Worm (Caenorhabditis elegans) whole organism, L3 larva: ENCODE measurements around the gene Y32B12B.1.
"Not testable (repeated sequence)": the region's sequence is repeated elsewhere in the genome, so short reads cannot be mapped to it uniquely, and the experiment has no call there.

Source experiments
- R02D3.7 ChIP-seq: fragments of 150-350 bp; optimal IDR thresholded peaks from 2 replicates; lab custom pipeline; 2014; ENCODE audit warnings: missing biosample characterization, missing genetic modification characterization
- ZK546.5 ChIP-seq: sonication (generic microtip); optimal IDR thresholded peaks from 2 replicates; lab custom pipeline; 2017; ENCODE audit warnings: missing biosample characterization, missing genetic modification characterization
- ama-1 ChIP-seq: fragments of 150-350 bp; optimal IDR thresholded peaks from 2 replicates; lab custom pipeline; 2018
- ceh-16 ChIP-seq: sonication (generic microtip); optimal IDR thresholded peaks from 2 replicates; lab custom pipeline; 2017; ENCODE audit warnings: missing biosample characterization, missing genetic modification characterization
- ceh-28 ChIP-seq: fragments of 150-350 bp; optimal IDR thresholded peaks from 2 replicates; lab custom pipeline; 2014; ENCODE audit warnings: missing biosample characterization, missing genetic modification reagents, missing genetic modification characterization
- ceh-82 ChIP-seq: fragments of 150-350 bp; optimal IDR thresholded peaks from 2 replicates; lab custom pipeline; 2014; ENCODE audit warnings: missing biosample characterization, missing genetic modification characterization
- ceh-9 ChIP-seq: sonication (generic microtip); optimal IDR thresholded peaks from 2 replicates; lab custom pipeline; 2018; ENCODE audit warnings: missing biosample characterization, missing genetic modification characterization
- daf-12 ChIP-seq: fragments of 150-350 bp; optimal IDR thresholded peaks from 2 replicates; lab custom pipeline; 2014; ENCODE audit warnings: missing biosample characterization, missing genetic modification reagents, missing genetic modification characterization
- egl-5 ChIP-seq: fragments of 150-350 bp; optimal IDR thresholded peaks from 2 replicates; lab custom pipeline; 2017; ENCODE audit warnings: missing biosample characterization, missing genetic modification reagents, missing genetic modification characterization, inconsistent platforms
- elt-1 ChIP-seq: fragments of 150-350 bp; optimal IDR thresholded peaks from 2 replicates; lab custom pipeline; 2014; ENCODE audit warnings: missing biosample characterization, missing genetic modification characterization
- elt-2 ChIP-seq: sonication (generic microtip); optimal IDR thresholded peaks from 2 replicates; lab custom pipeline; 2016; ENCODE audit warnings: missing genetic modification reagents, mild to moderate bottlenecking, missing genetic modification characterization, missing compliant biosample characterization
- elt-3 ChIP-seq, 3 experiments: fragments of 150-350 bp in 1 of 3; sonication (generic microtip) in 2 of 3; optimal IDR thresholded peaks; 2 replicates in 2 of 3; 4 replicates in 1 of 3; lab custom pipeline; 2014 to 2017; ENCODE audit warnings: missing biosample characterization in 3 of 3, missing genetic modification characterization in 3 of 3
- fkh-10 ChIP-seq: sonication (generic microtip); optimal IDR thresholded peaks from 2 replicates; lab custom pipeline; 2017; ENCODE audit warnings: missing biosample characterization, missing genetic modification reagents, missing genetic modification characterization
- fos-1 ChIP-seq: fragments of 150-350 bp; optimal IDR thresholded peaks from 2 replicates; lab custom pipeline; 2014; ENCODE audit warnings: missing biosample characterization, missing genetic modification characterization
- hmg-11 ChIP-seq: sonication (generic microtip); optimal IDR thresholded peaks from 2 replicates; lab custom pipeline; 2016; ENCODE audit warnings: missing genetic modification characterization, missing compliant biosample characterization
- lin-15B ChIP-seq: fragments of 150-350 bp; optimal IDR thresholded peaks from 2 replicates; lab custom pipeline; 2014; ENCODE audit warnings: missing biosample characterization, missing genetic modification characterization
- lin-39 ChIP-seq: fragments of 150-350 bp; optimal IDR thresholded peaks from 2 replicates; lab custom pipeline; 2018; ENCODE audit warnings: missing biosample characterization, missing genetic modification reagents, missing genetic modification characterization
- lsy-12 ChIP-seq: sonication (generic microtip); optimal IDR thresholded peaks from 2 replicates; lab custom pipeline; 2016; ENCODE audit warnings: mild to moderate bottlenecking, missing genetic modification characterization, missing compliant biosample characterization
- nfya-1 ChIP-seq: sonication (generic microtip); optimal IDR thresholded peaks from 2 replicates; lab custom pipeline; 2017; ENCODE audit warnings: missing genetic modification characterization, mild to moderate bottlenecking, missing compliant biosample characterization, antibody characterized with exemption, moderate library complexity; ENCODE audit not compliant: insufficient read depth
- nhr-11 ChIP-seq: fragments of 150-350 bp; optimal IDR thresholded peaks from 2 replicates; lab custom pipeline; 2014; ENCODE audit warnings: missing biosample characterization, missing genetic modification characterization
- nhr-12 ChIP-seq: fragments of 150-350 bp; optimal IDR thresholded peaks from 2 replicates; lab custom pipeline; 2014; ENCODE audit warnings: missing biosample characterization, missing genetic modification characterization
- nhr-23 ChIP-seq: fragments of 150-350 bp; optimal IDR thresholded peaks from 2 replicates; lab custom pipeline; 2014; ENCODE audit warnings: missing biosample characterization, missing genetic modification reagents, missing genetic modification characterization
- nhr-237 ChIP-seq: fragments of 150-350 bp; optimal IDR thresholded peaks from 2 replicates; lab custom pipeline; 2014; ENCODE audit warnings: missing biosample characterization, missing genetic modification characterization
- nhr-28 ChIP-seq: fragments of 150-350 bp; optimal IDR thresholded peaks from 2 replicates; lab custom pipeline; 2014; ENCODE audit warnings: missing biosample characterization, missing genetic modification characterization
- nhr-67 ChIP-seq: fragments of 150-350 bp; optimal IDR thresholded peaks from 2 replicates; lab custom pipeline; 2014; ENCODE audit warnings: missing biosample characterization, missing genetic modification characterization
- nhr-76 ChIP-seq: fragments of 150-350 bp; sonication (generic microtip); optimal IDR thresholded peaks from 5 replicates; lab custom pipeline; 2014; ENCODE audit warnings: missing biosample characterization, missing genetic modification characterization
- pha-4 ChIP-seq: fragments of 150-350 bp; optimal IDR thresholded peaks from 2 replicates; lab custom pipeline; 2014; ENCODE audit warnings: missing biosample characterization, missing genetic modification reagents, missing genetic modification characterization
- sea-2 ChIP-seq: fragments of 150-350 bp; sonication (generic microtip); optimal IDR thresholded peaks from 4 replicates; lab custom pipeline; 2014; ENCODE audit warnings: missing biosample characterization, missing genetic modification reagents, missing genetic modification characterization
- skn-1 ChIP-seq: fragments of 150-350 bp; optimal IDR thresholded peaks from 2 replicates; lab custom pipeline; 2014; ENCODE audit warnings: missing biosample characterization, missing genetic modification characterization
- snpc-4 ChIP-seq: fragments of 150-350 bp; optimal IDR thresholded peaks from 2 replicates; lab custom pipeline; 2014; ENCODE audit warnings: missing biosample characterization, missing genetic modification characterization
- tbx-2 ChIP-seq: sonication (generic microtip); optimal IDR thresholded peaks from 2 replicates; lab custom pipeline; 2016; ENCODE audit warnings: mild to moderate bottlenecking, missing genetic modification characterization, missing compliant biosample characterization
- unc-39 ChIP-seq: sonication (generic microtip); optimal IDR thresholded peaks from 4 replicates; lab custom pipeline; 2017; ENCODE audit warnings: missing biosample characterization, missing genetic modification characterization
- unc-62 ChIP-seq: fragments of 150-350 bp; sonication (generic microtip); optimal IDR thresholded peaks from 4 replicates; lab custom pipeline; 2014; ENCODE audit warnings: missing biosample characterization, missing genetic modification reagents, missing genetic modification characterization
- ztf-11 ChIP-seq: fragments of 150-350 bp; optimal IDR thresholded peaks from 2 replicates; lab custom pipeline; 2014; ENCODE audit warnings: missing biosample characterization, missing genetic modification characterization
- ztf-4 ChIP-seq: fragments of 150-350 bp; optimal IDR thresholded peaks from 2 replicates; lab custom pipeline; 2014; ENCODE audit warnings: missing biosample characterization, missing genetic modification characterization

Y32B12B.1 gene

DNA sequence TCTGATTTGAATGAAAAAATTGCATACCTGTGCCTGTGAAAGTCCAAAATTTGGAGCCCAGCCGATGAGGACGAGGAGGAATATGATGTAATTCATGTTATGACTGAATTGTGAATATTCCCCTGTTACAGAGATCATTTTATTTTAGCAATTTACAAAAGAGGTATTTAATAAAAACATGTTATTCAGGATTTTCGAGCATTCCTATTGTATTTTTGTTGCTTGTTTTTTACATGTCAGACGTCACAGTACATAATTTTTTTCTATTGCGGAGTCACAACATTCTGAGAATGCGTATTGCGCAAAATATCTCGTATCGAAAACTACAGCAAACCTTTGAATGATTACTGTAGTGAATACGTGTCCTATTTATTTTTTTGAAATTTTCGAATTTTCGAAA, 33.6 kb upstream of the Y32B12B.1 start, which contains the start of gene F36D3.14:
TSS of gene F36D3.14 (minus strand) at position 101 of the 400 bp plus-strand sequence.
- TF ChIP-seq skn-1 = no peak
- TF ChIP-seq nfya-1 = no peak
- no peak for TF ChIP-seq nhr-23 (tag; lab: Kevin White, UChicago)
- TF ChIP-seq ZK546.5 = no peak
- no peak for TF ChIP-seq egl-5 (tag; lab: Kevin White, UChicago)
- no peak for TF ChIP-seq unc-39 (tag; lab: Kevin White, UChicago)
- no peak for TF ChIP-seq ceh-16 (tag; lab: Kevin White, UChicago)
- TF ChIP-seq unc-62 (GFP tag; lab: Kevin White, UChicago) = no peak
- TF ChIP-seq pha-4 (tag; lab: Kevin White, UChicago) = no peak
- no peak for TF ChIP-seq nhr-12 (tag; lab: Kevin White, UChicago)

DNA sequence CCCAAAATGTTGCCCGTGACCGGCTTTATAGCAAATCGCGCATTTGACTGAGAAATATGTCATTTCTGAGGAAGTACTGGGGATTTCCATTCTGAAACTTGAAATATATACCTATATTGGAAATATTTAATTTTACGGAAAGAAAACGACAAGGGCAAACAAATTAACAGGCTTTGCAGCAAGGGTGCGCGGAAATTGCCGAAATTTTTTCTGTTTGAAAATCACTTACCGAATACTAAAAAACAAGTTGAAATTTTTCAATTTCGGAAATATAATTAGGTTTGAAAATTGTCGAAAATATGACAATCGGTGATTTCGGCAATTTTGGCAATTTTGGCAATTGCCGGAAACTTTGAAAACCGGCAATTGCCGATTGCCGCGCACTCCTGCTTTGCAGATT, 31.0 kb upstream of the Y32B12B.1 start, which contains the start of gene nhr-54:
TSS of gene nhr-54 (minus strand) at position 101 of the 400 bp plus-strand sequence.
- TF ChIP-seq lsy-12 (tag; lab: Kevin White, UChicago) (no peak), ceh-28 (no peak), hmg-11 (tag; lab: Kevin White, UChicago) (no peak), tbx-2 (no peak), nhr-76 (tag; lab: Kevin White, UChicago) (no peak), fos-1 (tag; lab: Kevin White, UChicago) (no peak), skn-1 (no peak)

DNA sequence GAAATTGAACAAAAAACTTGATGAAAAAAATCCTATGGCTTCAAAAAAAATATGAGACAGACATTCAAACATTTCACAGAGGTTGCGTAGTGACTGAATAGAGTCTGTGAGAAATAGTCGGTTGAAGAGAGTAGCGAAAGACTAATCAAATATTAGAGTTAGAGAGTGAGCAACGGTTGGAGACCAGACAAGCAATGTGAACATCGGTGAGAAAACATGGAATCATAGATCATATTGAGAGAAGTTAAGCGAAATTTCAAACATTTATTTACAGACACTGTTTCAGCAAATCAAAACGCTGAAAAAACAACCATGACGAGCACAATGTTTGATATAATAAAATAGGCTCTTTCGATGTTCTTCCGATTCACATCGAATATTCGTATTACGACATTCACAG, 30.2 kb upstream of the Y32B12B.1 start:
- TF ChIP-seq pha-4 (tag; lab: Kevin White, UChicago) = peak; percentile 49
- no peak for TF ChIP-seq ztf-11 (tag; lab: Kevin White, UChicago)
- TF ChIP-seq, all 47 proteins: peak for 1

DNA sequence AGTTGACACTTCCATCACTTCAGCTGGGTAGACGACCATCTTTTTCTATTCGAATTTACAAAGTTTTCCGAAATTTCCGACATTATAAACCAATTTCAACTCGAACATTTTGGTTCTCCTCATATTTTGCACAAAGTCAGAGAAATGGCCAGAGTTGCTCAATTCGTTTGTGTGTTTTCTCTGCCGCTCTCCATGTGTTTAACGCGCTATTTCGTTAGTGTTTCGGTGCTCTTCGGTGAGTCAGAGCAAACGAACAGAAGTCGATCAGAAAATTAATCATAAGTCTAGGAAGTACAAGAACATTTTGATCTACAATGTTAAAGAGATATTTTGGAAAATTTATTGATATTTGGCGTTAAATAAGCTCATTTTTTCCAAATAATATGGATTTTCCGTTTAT, 28.1 kb upstream of the Y32B12B.1 start, which contains the start of gene srr-3:
TSS of gene srr-3 (minus strand) at position 101 of the 400 bp plus-strand sequence.
- no peak for TF ChIP-seq nhr-67 (tag; lab: Kevin White, UChicago)
- no peak for TF ChIP-seq sea-2
- no peak for TF ChIP-seq nhr-237 (tag; lab: Kevin White, UChicago)
- no peak for TF ChIP-seq ztf-11 (tag; lab: Kevin White, UChicago)
- TF ChIP-seq nfya-1 = no peak
- TF ChIP-seq ceh-82 (tag; lab: Kevin White, UChicago) = no peak
- no peak for TF ChIP-seq daf-12 (tag; lab: Kevin White, UChicago)
- TF ChIP-seq ztf-4 = no peak
- no peak for TF ChIP-seq ama-1 (lab: Kevin White, UChicago)
- TF ChIP-seq nhr-11 (tag; lab: Kevin White, UChicago) = no peak
- TF ChIP-seq lin-15B (tag; lab: Kevin White, UChicago) = no peak

- TF ChIP-seq fkh-10; elt-1; unc-62 (GFP tag; lab: Kevin White, UChicago): not testable (repeated sequence)
- TF ChIP-seq, all 47 proteins: peak for 0; not testable (repeated sequence) for 47
Observed at ce11 chrV:16515140-16515539, 21.7 kb upstream of the Y32B12B.1 start, which contains the start of gene F36D3.5. TSS of gene F36D3.5 (minus strand) at chrV:16515240.

ce11 chrV:16517619-16518018, 19.2 kb upstream of the Y32B12B.1 start, which contains the start of gene F36D3.4:
TSS of gene F36D3.4 (minus strand) at chrV:16517719.
- TF ChIP-seq snpc-4 (tag; lab: Kevin White, UChicago) = no peak
- TF ChIP-seq lin-15B (tag; lab: Kevin White, UChicago) = no peak
- TF ChIP-seq elt-2 (tag; lab: Kevin White, UChicago) = no peak
- no peak for TF ChIP-seq lsy-12 (tag; lab: Kevin White, UChicago)
- TF ChIP-seq fkh-10 = no peak
- no peak for TF ChIP-seq nhr-12 (tag; lab: Kevin White, UChicago)
- no peak for TF ChIP-seq ceh-9 (tag; lab: Kevin White, UChicago)
- TF ChIP-seq lin-39 (tag; lab: Kevin White, UChicago) = no peak
- TF ChIP-seq R02D3.7 = no peak
- no peak for TF ChIP-seq nhr-67 (tag; lab: Kevin White, UChicago)
- no peak for TF ChIP-seq ceh-28
- TF ChIP-seq nhr-76 (tag; lab: Kevin White, UChicago) = no peak
- no peak for TF ChIP-seq elt-1
- TF ChIP-seq fos-1 (tag; lab: Kevin White, UChicago) = no peak
- no peak for TF ChIP-seq nhr-28 (tag; lab: Kevin White, UChicago)
- no peak for TF ChIP-seq ama-1 (lab: Kevin White, UChicago)
- no peak for TF ChIP-seq elt-3 (tag; optimal IDR thresholded peaks at IDR 0.05; lab: Kevin White, UChicago)
- TF ChIP-seq ZK546.5 = no peak
